Worm (Caenorhabditis elegans): Measurements from ENCODE around the gene Y37A1B.7.

Gene Y37A1B.7

ce11 chrIV:14043680-14044079 lies at the start of gene Y37A1B.7:
TSS of gene Y37A1B.7 (minus strand) at chrIV:14043780.
- no peak for TF ChIP-seq unc-62 (GFP tag; optimal IDR thresholded peaks at IDR 0.05)

DNA sequence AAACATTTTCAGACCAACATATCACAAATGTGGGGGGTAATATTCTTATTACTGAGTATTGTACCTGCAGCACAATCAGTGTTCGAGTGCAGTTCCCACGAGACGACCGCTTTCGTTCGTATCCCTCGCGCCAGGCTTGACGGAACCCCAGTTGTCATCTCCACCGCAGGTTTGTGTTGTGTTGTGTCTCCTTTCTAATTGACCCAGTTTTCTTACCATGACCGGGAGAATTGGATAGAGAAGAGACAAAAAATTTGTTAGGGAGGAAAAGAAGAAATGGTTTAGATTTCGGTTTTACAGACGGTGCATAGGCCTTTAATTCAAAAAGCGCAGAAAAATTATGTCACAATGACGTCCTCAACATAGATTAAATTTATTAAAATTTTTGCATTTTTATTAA lies 47.7 kb upstream of the Y37A1B.7 start, which contains the start of gene noah-2:
Gene noah-2 (plus strand): TSS at position 13 of the 400 bp plus-strand sequence.
- no peak for TF ChIP-seq unc-62 (GFP tag; optimal IDR thresholded peaks at IDR 0.05)

ce11 chrIV:14089749-14090148 lies 46.2 kb upstream of the Y37A1B.7 start:
- no peak for TF ChIP-seq unc-62 (GFP tag; optimal IDR thresholded peaks at IDR 0.05)

DNA sequence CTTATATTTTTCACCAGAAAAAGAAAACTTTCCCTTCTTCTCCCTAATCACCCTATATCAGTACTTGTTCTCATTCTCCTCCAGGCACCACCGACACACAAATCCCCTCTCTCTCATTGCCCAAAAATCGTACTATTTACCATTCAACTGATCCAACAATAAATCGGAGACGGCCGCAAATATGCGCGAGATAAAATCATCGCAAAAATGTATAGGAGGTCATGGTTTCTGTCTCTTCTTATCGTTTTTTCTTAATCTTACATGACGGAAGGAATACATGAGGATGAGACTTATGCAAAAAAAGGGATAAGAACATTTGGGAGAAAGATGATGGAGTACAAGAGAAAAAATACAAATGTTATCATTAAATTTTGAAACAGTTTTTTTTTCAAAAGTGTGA lies 42.8 kb upstream of the Y37A1B.7 start:
- no peak for TF ChIP-seq unc-62 (GFP tag; optimal IDR thresholded peaks at IDR 0.05)

DNA sequence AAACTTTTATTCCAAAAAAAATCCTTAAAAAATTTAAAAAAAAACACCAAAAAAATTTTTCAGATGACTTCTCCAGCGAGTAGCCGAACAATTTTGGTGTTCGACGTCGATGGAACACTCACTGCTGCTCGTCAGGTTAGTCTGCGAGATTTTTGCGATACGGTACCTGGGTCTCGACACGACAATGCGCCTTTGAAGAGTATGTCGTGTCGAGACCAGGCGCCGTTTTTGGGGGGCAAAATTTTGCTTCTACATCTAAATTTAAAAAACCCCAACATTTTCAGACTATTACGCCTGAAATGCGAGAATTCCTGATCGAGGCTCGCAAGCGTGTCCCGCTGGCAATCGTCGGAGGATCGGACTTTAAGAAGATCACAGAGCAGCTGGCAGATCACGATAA lies 39.9 kb upstream of the Y37A1B.7 start, which contains the start of gene F52B11.2:
Gene F52B11.2 (plus strand): TSS at position 64 of the 400 bp plus-strand sequence.
- TF ChIP-seq unc-62 (GFP tag; optimal IDR thresholded peaks at IDR 0.05) = no peak

- no peak for TF ChIP-seq unc-62 (GFP tag; optimal IDR thresholded peaks at IDR 0.05)
These were observed 39.4 kb upstream of the Y37A1B.7 start for ce11 chrIV:14082956-14083355.

DNA sequence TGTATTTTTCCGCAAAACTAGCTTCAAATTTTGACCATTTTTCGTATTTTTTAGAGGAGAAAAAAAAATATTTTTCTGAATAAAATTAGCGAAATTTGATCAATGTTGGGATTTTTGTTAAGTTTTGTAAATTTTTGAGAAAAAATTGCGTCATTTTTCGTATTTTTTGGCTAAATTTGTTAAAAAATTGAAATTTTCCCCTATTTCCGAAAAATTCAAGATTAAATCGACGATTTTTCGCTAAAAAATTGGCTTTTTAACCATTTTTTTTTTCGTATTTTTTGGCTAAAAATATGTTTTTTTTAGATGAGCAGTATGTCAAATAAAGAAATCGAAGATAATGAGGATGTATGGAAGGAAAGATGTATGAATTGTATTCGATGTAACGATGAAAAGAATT lies 33.6 kb upstream of the Y37A1B.7 start, which contains the start of gene cfp-1:
Gene cfp-1 (plus strand): TSS at position 301 of the 400 bp plus-strand sequence.
- no peak for TF ChIP-seq unc-62 (GFP tag; optimal IDR thresholded peaks at IDR 0.05)

ce11 chrIV:14074456-14074855 lies 30.9 kb upstream of the Y37A1B.7 start:
- TF ChIP-seq unc-62 (GFP tag; optimal IDR thresholded peaks at IDR 0.05) = no peak

ce11 chrIV:14072011-14072649 lies 28.6 kb upstream of the Y37A1B.7 start:
- no peak for TF ChIP-seq unc-62 (GFP tag; optimal IDR thresholded peaks at IDR 0.05)

ce11 chrIV:14071466-14071865 lies 27.9 kb upstream of the Y37A1B.7 start, which contains the start of gene ccar-1:
TSS of gene ccar-1 (plus strand) at chrIV:14071548.
- TF ChIP-seq unc-62 (GFP tag; optimal IDR thresholded peaks at IDR 0.05) = no peak

DNA sequence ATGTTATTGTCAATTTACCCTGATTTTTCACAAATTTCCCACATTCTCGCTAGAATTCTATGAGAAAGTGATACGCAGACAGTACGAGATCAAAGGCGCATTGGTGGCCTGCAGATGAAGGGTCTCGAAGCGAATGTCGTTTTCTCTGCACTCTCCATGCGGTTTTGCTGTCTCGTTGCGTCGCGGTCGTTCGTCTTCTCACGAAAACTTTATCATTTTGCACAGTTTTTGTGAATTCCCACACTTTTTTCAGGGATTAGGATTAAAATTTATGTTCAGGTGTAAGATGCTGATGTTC lies 27.4 kb upstream of the Y37A1B.7 start:
- no peak for TF ChIP-seq unc-62 (GFP tag; optimal IDR thresholded peaks at IDR 0.05)

ce11 chrIV:14070185-14070991 lies 26.8 kb upstream of the Y37A1B.7 start:
- TF ChIP-seq unc-62 (GFP tag; optimal IDR thresholded peaks at IDR 0.05) = no peak

ce11 chrIV:14069760-14070159 lies 26.2 kb upstream of the Y37A1B.7 start, which contains the start of gene lst-4:
TSS of gene lst-4 (minus strand) at chrIV:14069860.
- no peak for TF ChIP-seq unc-62 (GFP tag; optimal IDR thresholded peaks at IDR 0.05)

DNA sequence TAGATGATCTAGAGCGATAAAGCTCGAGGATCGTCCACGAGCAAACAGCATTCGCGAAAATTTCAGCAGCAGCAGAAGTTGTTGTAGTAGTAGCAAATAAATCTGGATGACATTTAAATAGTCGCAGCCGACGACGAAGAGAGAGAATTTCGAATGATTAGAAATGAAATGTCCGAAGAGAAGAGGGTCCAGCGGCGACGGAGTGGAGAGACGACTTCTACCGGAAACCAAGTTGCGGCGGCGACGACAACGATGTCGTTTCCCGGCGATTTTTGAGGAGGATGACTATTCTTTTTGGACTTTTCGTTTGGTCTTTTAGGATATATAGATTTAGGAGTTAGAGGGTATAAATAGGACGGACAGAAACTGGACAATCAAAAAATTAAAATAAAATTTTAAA lies 22.8 kb upstream of the Y37A1B.7 start:
- TF ChIP-seq unc-62 (GFP tag; optimal IDR thresholded peaks at IDR 0.05) = no peak

- TF ChIP-seq unc-62 (GFP tag; optimal IDR thresholded peaks at IDR 0.05) = no peak
These were observed 17.0 kb upstream of the Y37A1B.7 start, which contains the start of gene Y37A1B.4 for ce11 chrIV:14060612-14061011. TSS of gene Y37A1B.4 (minus strand) at chrIV:14060712.

DNA sequence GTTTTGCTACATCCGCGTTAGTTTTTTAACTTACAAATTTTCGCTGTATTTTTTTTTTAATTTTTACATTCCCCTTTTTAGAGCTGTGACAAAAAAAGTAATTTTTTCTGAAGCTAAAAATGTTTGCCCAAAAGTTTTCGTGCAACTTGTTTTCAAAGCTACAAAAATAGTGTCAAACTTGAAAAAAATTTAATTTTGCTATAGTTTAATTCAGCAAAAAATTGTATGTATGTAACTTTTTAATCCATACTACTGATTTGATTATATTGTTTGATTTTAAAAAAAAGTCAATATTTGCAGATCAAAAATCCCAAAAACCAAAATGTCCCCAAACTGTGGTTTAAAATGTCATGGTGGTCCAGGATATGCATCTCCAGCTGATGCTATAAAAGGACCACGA lies 7.3 kb upstream of the Y37A1B.7 start, which contains the start of gene semo-1:
Gene semo-1 (plus strand): TSS at position 301 of the 400 bp plus-strand sequence.
- TF ChIP-seq unc-62 (GFP tag; optimal IDR thresholded peaks at IDR 0.05) = no peak

DNA sequence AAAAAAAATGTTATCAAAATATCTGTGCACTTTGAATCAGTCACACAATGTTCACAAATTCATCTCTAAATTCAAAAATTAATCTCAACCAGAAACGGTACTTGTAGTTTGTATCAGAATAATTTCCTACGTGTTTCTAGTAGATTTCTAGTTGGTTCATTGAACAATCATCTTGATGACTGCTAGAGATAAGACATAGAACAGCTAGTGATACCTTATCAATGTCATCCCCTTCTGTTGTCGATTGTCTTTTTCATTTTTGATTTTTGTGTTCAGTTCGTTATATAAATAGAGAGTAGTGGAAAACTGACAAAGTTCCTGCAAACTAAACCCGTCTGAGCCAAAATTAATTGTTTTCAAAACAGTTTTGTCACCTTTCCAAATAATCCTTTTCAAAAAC lies 6.9 kb upstream of the Y37A1B.7 start:
- TF ChIP-seq unc-62 (GFP tag; optimal IDR thresholded peaks at IDR 0.05) = no peak
